Worm (Caenorhabditis elegans): ENCODE data around the gene C16C10.4.
A peak's percentile ranks its signal among the peaks of the same experiment; 100 is the strongest.

Gene C16C10.4

ce11 chrIII:4176109-4176596, 5.0 kb downstream of the C16C10.4 start, which contains the start of the genes hrde-1 and C16C10.13:
Gene hrde-1 (minus strand): TSS chrIII:4176159.
Gene C16C10.13 (plus strand): TSS chrIII:4176440.
- TF ChIP-seq elt-3 (tag; optimal IDR thresholded peaks at IDR 0.05) (no peak), elt-1 (tag; optimal IDR thresholded peaks at IDR 0.05) (no peak), sma-9 (GFP tag; optimal IDR thresholded peaks at IDR 0.05) (no peak), sma-9 (tag; optimal IDR thresholded peaks at IDR 0.05) (no peak), sma-3 (GFP tag; optimal IDR thresholded peaks at IDR 0.05) (no peak), aly-2 (tag; optimal IDR thresholded peaks at IDR 0.05) (no peak), unc-39 (tag; optimal IDR thresholded peaks at IDR 0.05) (no peak), ztf-11 (tag; optimal IDR thresholded peaks at IDR 0.05) (no peak), nhr-25 (tag; optimal IDR thresholded peaks at IDR 0.05) (no peak), nhr-129 (tag; optimal IDR thresholded peaks at IDR 0.05) (no peak), nhr-12 (tag; optimal IDR thresholded peaks at IDR 0.05) (no peak), zag-1 (tag; optimal IDR thresholded peaks at IDR 0.05) (no peak), blmp-1 (tag; optimal IDR thresholded peaks at IDR 0.05; ENCODE audit: insufficient read depth) (no peak), ceh-82 (tag; optimal IDR thresholded peaks at IDR 0.05) (no peak), lin-13 (GFP tag; optimal IDR thresholded peaks at IDR 0.05) (no peak), nhr-77 (tag; optimal IDR thresholded peaks at IDR 0.05) (no peak), ceh-16 (tag; optimal IDR thresholded peaks at IDR 0.05) (no peak), crh-2 (tag; optimal IDR thresholded peaks at IDR 0.05) (no peak), gmeb-1 (tag; optimal IDR thresholded peaks at IDR 0.05) (no peak)

ce11 chrIII:4178564-4178963, 7.4 kb downstream of the C16C10.4 start, which contains the start of gene C16C10.2:
Gene C16C10.2 (minus strand): TSS chrIII:4178664.
- TF ChIP-seq nhr-12 (tag; optimal IDR thresholded peaks at IDR 0.05) (no peak), ztf-1 (GFP tag; conservative IDR thresholded peaks at IDR 0.05) (no peak), nhr-129 (tag; optimal IDR thresholded peaks at IDR 0.05) (no peak), sma-9 (GFP tag; optimal IDR thresholded peaks at IDR 0.05) (no peak), sma-9 (tag; optimal IDR thresholded peaks at IDR 0.05) (no peak), sma-3 (GFP tag; optimal IDR thresholded peaks at IDR 0.05) (no peak), aly-2 (tag; optimal IDR thresholded peaks at IDR 0.05) (no peak), nhr-6 (tag; optimal IDR thresholded peaks at IDR 0.05) (no peak), mab-5 (tag; optimal IDR thresholded peaks at IDR 0.05) (no peak), lsy-2 (tag; optimal IDR thresholded peaks at IDR 0.05) (no peak), ztf-4 (tag; optimal IDR thresholded peaks at IDR 0.05) (no peak), C34F6.9 (tag; optimal IDR thresholded peaks at IDR 0.05) (no peak), sem-4 (tag; optimal IDR thresholded peaks at IDR 0.05) (no peak), lin-13 (GFP tag; optimal IDR thresholded peaks at IDR 0.05) (no peak), F13H6.1 (tag; optimal IDR thresholded peaks at IDR 0.05) (no peak), alr-1 (tag; optimal IDR thresholded peaks at IDR 0.05) (no peak), dmd-4 (tag; optimal IDR thresholded peaks at IDR 0.05) (no peak), fos-1 (tag; optimal IDR thresholded peaks at IDR 0.05) (no peak)

ce11 chrIII:4181338-4181737, 10.2 kb downstream of the C16C10.4 start, which contains the start of gene C16C10.1:
Gene C16C10.1 (minus strand): TSS chrIII:4181438.
- TF ChIP-seq nhr-129 (tag; optimal IDR thresholded peaks at IDR 0.05) = no peak
- no peak for TF ChIP-seq zag-1 (tag; optimal IDR thresholded peaks at IDR 0.05)
- TF ChIP-seq sem-4 (tag; optimal IDR thresholded peaks at IDR 0.05) = no peak
- TF ChIP-seq alr-1 (tag; optimal IDR thresholded peaks at IDR 0.05) = no peak
- no peak for TF ChIP-seq nhr-25 (tag; optimal IDR thresholded peaks at IDR 0.05)
- TF ChIP-seq Y55F3AM.14 (GFP tag; optimal IDR thresholded peaks at IDR 0.05) = no peak
- no peak for TF ChIP-seq gmeb-1 (tag; optimal IDR thresholded peaks at IDR 0.05)

- TF ChIP-seq elt-3 (tag; optimal IDR thresholded peaks at IDR 0.05) (no peak), C34F6.9 (tag; optimal IDR thresholded peaks at IDR 0.05) (peak; percentile 30), dmd-4 (tag; optimal IDR thresholded peaks at IDR 0.05) (no peak), lsy-2 (tag; optimal IDR thresholded peaks at IDR 0.05) (peak in 1 of 2 experiments; percentile 12), crh-2 (tag; optimal IDR thresholded peaks at IDR 0.05) (peak; percentile 21)
These were observed 15.7 kb downstream of the C16C10.4 start, which contains the start of gene lars-1 for ce11 chrIII:4186751-4187309. Gene lars-1 (minus strand): TSS chrIII:4186801.

DNA sequence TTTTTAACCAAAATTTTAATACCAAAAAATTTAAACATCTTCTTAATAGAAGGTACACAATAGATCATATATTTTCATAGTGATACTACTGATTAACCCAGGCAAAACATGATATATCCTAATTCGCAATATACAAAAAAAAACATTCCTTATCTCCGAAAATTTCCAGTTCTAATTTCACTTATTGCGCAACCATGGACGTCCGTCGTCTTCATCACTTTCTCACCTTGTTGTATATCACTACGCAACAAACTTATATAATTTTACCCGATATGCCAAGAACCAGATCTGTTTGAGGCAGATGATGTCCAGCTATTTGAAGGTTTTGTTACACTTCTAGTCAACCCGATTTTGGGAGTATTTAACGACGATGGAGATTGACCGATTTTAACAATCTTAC, 16.7 kb downstream of the C16C10.4 start, which contains the start of gene R74.2:
Gene R74.2, plus strand, starts transcription at position 316 of the 400 bp plus-strand sequence.
- no peak for TF ChIP-seq egl-27 (tag; optimal IDR thresholded peaks at IDR 0.05)
- no peak for TF ChIP-seq ztf-1 (GFP tag; conservative IDR thresholded peaks at IDR 0.05)
- TF ChIP-seq dmd-4 (tag; optimal IDR thresholded peaks at IDR 0.05) = no peak
- TF ChIP-seq blmp-1 (tag; optimal IDR thresholded peaks at IDR 0.05; ENCODE audit: insufficient read depth) = peak; percentile 75
- TF ChIP-seq F13H6.1 (tag; optimal IDR thresholded peaks at IDR 0.05) = no peak
- peak; percentile 41 for TF ChIP-seq nhr-25 (tag; optimal IDR thresholded peaks at IDR 0.05)
